Worm (Caenorhabditis elegans): ENCODE results near the gene ZK354.2.

DNA sequence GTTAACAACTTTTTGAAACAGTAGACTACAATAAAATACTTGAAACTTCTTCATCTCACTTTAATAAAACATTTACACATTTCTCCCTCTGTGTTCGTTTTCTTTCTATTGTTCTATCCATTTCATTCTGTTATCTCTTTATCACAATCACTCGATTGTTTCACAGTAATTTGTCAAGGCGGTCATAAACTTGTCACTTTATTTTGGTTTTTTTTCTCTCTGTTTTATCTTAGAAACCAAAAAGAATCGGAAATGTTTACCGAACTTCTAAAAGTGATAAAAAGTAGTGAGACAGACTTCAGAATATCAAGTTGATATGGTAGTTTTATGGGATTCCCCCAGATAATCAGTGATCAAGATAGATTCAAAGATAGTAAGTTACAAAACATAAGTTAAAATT lies 26.1 kb downstream of the ZK354.2 start, which contains the start of gene Y4C6B.2:
- TF ChIP-seq ceh-14 (tag; optimal IDR thresholded peaks at IDR 0.05) (no peak), madf-2 (tag; optimal IDR thresholded peaks at IDR 0.05) (no peak), unc-86 (tag; optimal IDR thresholded peaks at IDR 0.05) (no peak), ama-1 (optimal IDR thresholded peaks at IDR 0.05) (no peak)
